Worm (Caenorhabditis elegans): ENCODE results near the gene kin-19.

Gene kin-19

DNA sequence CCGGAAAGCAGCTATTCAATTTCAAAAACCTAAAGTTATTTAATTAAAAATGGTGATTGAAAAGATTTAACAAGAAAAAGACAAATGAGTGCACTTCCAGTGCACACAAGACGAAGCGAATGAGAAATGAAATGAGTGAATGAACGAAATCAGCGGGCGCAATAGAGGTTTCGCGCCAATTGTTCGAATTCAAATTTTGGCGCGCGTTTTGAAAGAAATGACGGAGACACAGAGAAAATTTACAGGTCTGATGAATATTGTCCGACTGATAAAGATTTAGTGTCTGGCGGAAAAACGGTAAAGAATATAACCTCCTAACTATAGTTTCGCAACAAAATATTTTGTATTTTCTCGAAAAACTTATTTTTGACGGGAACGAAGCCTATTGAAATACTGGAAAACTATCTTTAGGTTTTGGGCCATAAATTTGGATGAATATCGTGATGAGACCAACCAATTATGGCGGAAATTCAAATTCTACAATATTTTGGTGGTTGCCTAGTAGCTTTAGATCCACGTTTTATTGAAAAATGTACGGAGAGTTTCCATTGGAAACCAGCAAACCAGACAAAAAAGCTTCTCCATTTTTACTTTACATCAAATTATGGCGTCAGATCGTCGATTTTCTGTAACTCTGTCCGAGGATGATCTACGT lies 9.1 kb upstream of the kin-19 start, which contains the start of gene C03C10.7:
Gene C03C10.7 (plus strand): TSS at position 605 of the 655 bp plus-strand sequence.
- TF ChIP-seq cog-1 (tag; optimal IDR thresholded peaks at IDR 0.05) (no peak), T22C8.4 (GFP tag; IDR thresholded peaks at IDR 0.05) (no peak), tab-1 (GFP tag; IDR thresholded peaks at IDR 0.05) (no peak), ztf-29 (GFP tag; IDR thresholded peaks at IDR 0.05) (no peak), med-1 (GFP tag; optimal IDR thresholded peaks at IDR 0.05; ENCODE audit: insufficient read depth) (no peak), ref-1 (GFP tag; conservative IDR thresholded peaks at IDR 0.05) (no peak), ztf-23 (GFP tag; IDR thresholded peaks at IDR 0.05) (no peak), flt-1 (GFP tag; IDR thresholded peaks at IDR 0.05) (no peak), klf-2 (GFP tag; conservative IDR thresholded peaks at IDR 0.05) (no peak)

DNA sequence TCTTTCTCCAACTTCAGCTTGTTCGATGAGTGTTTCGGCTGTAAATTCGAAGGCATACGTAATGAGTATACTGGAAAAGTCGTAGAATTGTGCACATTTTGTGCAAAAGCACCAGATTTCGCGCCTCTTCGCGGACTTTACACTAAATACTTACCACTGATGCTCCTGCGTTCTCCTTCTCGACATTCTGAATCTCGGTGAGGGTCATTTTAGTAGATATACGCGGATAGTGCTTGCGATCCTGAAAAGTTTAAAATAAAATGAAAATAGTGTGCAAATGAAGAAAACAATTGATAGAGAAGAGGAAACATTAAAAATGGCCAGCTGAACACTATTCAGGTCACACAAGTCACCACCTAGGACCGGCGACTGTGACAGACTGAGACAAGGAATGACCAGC lies 8.2 kb upstream of the kin-19 start, which contains the start of gene rnr-2:
Gene rnr-2 (minus strand): TSS at position 241 of the 400 bp plus-strand sequence.
- TF ChIP-seq klf-2 (GFP tag; conservative IDR thresholded peaks at IDR 0.05) = no peak
- TF ChIP-seq tab-1 (GFP tag; IDR thresholded peaks at IDR 0.05) = no peak
- no peak for TF ChIP-seq ztf-23 (GFP tag; IDR thresholded peaks at IDR 0.05)
- TF ChIP-seq ztf-29 (GFP tag; IDR thresholded peaks at IDR 0.05) = no peak
- no peak for TF ChIP-seq cog-1 (tag; optimal IDR thresholded peaks at IDR 0.05)
- no peak for TF ChIP-seq ref-1 (GFP tag; conservative IDR thresholded peaks at IDR 0.05)
- TF ChIP-seq med-1 (GFP tag; optimal IDR thresholded peaks at IDR 0.05; ENCODE audit: insufficient read depth) = no peak
- TF ChIP-seq T22C8.4 (GFP tag; IDR thresholded peaks at IDR 0.05) = no peak
- no peak for TF ChIP-seq flt-1 (GFP tag; IDR thresholded peaks at IDR 0.05)

DNA sequence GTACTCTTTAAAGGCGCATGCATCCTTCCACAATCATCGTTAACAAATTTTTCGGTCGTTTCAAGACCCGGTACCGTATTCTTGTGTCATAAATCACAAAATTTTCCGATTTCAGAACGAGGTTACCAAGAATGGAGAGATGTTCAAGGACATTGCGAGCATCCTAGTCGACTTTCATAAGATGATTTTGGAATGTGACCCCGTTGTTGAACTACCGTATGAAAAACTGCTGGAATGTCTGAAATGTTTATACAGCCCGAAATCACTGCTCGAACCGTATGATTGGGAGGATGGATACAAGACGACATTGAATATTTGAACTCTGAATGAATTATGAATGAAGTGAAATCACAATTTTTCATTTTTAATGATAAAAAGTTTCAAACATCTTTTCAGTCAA lies 6.5 kb upstream of the kin-19 start:
- TF ChIP-seq klf-2 (GFP tag; conservative IDR thresholded peaks at IDR 0.05) = no peak
- TF ChIP-seq ztf-29 (GFP tag; IDR thresholded peaks at IDR 0.05) = no peak
- TF ChIP-seq cog-1 (tag; optimal IDR thresholded peaks at IDR 0.05) = no peak
- no peak for TF ChIP-seq ref-1 (GFP tag; conservative IDR thresholded peaks at IDR 0.05)
- no peak for TF ChIP-seq tab-1 (GFP tag; IDR thresholded peaks at IDR 0.05)
- no peak for TF ChIP-seq ztf-23 (GFP tag; IDR thresholded peaks at IDR 0.05)
- TF ChIP-seq med-1 (GFP tag; optimal IDR thresholded peaks at IDR 0.05; ENCODE audit: insufficient read depth) = no peak
- no peak for TF ChIP-seq T22C8.4 (GFP tag; IDR thresholded peaks at IDR 0.05)
- no peak for TF ChIP-seq flt-1 (GFP tag; IDR thresholded peaks at IDR 0.05)

- TF ChIP-seq tab-1 (GFP tag; IDR thresholded peaks at IDR 0.05) (no peak), cog-1 (tag; optimal IDR thresholded peaks at IDR 0.05) (no peak), ref-1 (GFP tag; conservative IDR thresholded peaks at IDR 0.05) (no peak), flt-1 (GFP tag; IDR thresholded peaks at IDR 0.05) (no peak), T22C8.4 (GFP tag; IDR thresholded peaks at IDR 0.05) (no peak)
These were observed 5.6 kb upstream of the kin-19 start, which contains the start of gene C03C10.5 for ce11 chrIII:4092020-4092419. Gene C03C10.5, minus strand, starts transcription at chrIII:4092120.

DNA sequence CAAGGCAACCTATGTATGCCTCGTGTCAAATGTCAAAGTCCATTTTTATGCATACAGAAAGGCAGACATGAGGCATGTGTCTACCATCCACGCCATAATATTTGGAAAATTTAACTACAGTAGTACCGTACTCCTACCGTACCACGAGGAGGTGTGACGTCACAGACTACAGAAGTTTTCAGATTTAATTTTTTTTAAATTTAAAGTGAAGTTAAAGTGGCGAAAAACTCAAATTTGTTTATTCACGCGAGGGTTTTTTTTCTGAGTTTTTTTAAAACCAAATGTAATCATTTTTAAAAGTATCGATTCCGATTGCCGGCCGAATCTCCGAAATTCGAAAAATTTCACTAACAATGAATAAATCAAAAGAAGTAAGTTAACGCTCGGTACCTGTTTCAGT lies 4.3 kb upstream of the kin-19 start, which contains the start of gene C03C10.2:
Gene C03C10.2 (plus strand): TSS at position 301 of the 400 bp plus-strand sequence.
- TF ChIP-seq med-1 (GFP tag; optimal IDR thresholded peaks at IDR 0.05; ENCODE audit: insufficient read depth) (no peak), flt-1 (GFP tag; IDR thresholded peaks at IDR 0.05) (no peak), ztf-23 (GFP tag; IDR thresholded peaks at IDR 0.05) (no peak), T22C8.4 (GFP tag; IDR thresholded peaks at IDR 0.05) (no peak), tab-1 (GFP tag; IDR thresholded peaks at IDR 0.05) (no peak), cog-1 (tag; optimal IDR thresholded peaks at IDR 0.05) (no peak), ref-1 (GFP tag; conservative IDR thresholded peaks at IDR 0.05) (no peak), ztf-29 (GFP tag; IDR thresholded peaks at IDR 0.05) (no peak), klf-2 (GFP tag; conservative IDR thresholded peaks at IDR 0.05) (no peak)

ce11 chrIII:4088338-4088918 lies 2.0 kb upstream of the kin-19 start:
- no peak for TF ChIP-seq cog-1 (tag; optimal IDR thresholded peaks at IDR 0.05)
- TF ChIP-seq med-1 (GFP tag; optimal IDR thresholded peaks at IDR 0.05; ENCODE audit: insufficient read depth) = no peak
- no peak for TF ChIP-seq T22C8.4 (GFP tag; IDR thresholded peaks at IDR 0.05)
- TF ChIP-seq flt-1 (GFP tag; IDR thresholded peaks at IDR 0.05) = no peak
- no peak for TF ChIP-seq tab-1 (GFP tag; IDR thresholded peaks at IDR 0.05)

ce11 chrIII:4087565-4087964 lies 1.1 kb upstream of the kin-19 start:
- no peak for TF ChIP-seq ztf-23 (GFP tag; IDR thresholded peaks at IDR 0.05)
- peak; percentile 74 for TF ChIP-seq cog-1 (tag; optimal IDR thresholded peaks at IDR 0.05)
- no peak for TF ChIP-seq ref-1 (GFP tag; conservative IDR thresholded peaks at IDR 0.05)
- no peak for TF ChIP-seq med-1 (GFP tag; optimal IDR thresholded peaks at IDR 0.05; ENCODE audit: insufficient read depth)

ce11 chrIII:4087064-4087463 lies 628 bp upstream of the kin-19 start:
- TF ChIP-seq ztf-29 (GFP tag; IDR thresholded peaks at IDR 0.05) (no peak), ref-1 (GFP tag; conservative IDR thresholded peaks at IDR 0.05) (no peak), klf-2 (GFP tag; conservative IDR thresholded peaks at IDR 0.05) (no peak), flt-1 (GFP tag; IDR thresholded peaks at IDR 0.05) (no peak), ztf-23 (GFP tag; IDR thresholded peaks at IDR 0.05) (no peak), T22C8.4 (GFP tag; IDR thresholded peaks at IDR 0.05) (no peak), med-1 (GFP tag; optimal IDR thresholded peaks at IDR 0.05; ENCODE audit: insufficient read depth) (no peak), cog-1 (tag; optimal IDR thresholded peaks at IDR 0.05) (no peak), tab-1 (GFP tag; IDR thresholded peaks at IDR 0.05) (no peak)

DNA sequence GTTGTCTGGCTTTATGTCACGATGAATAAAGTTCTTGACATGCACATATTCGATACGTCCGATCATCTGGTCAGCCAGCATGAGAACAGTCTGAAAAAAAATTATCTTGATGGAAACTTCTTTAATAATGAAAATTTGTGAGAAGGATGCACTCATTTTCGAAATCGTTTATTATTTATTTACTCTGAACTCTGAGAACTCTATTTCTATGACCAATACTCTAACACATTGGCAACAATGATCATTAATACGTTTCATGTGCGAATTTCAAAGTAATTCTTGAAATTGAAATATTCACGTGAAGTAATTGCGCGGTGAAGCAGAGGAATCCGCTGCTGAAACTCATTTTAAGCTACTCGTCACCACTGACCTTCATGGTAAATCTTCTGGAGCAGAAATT lies 779 bp downstream of the kin-19 start:
- TF ChIP-seq ztf-23 (GFP tag; IDR thresholded peaks at IDR 0.05) (no peak), med-1 (GFP tag; optimal IDR thresholded peaks at IDR 0.05; ENCODE audit: insufficient read depth) (no peak), cog-1 (tag; optimal IDR thresholded peaks at IDR 0.05) (no peak), flt-1 (GFP tag; IDR thresholded peaks at IDR 0.05) (no peak)

DNA sequence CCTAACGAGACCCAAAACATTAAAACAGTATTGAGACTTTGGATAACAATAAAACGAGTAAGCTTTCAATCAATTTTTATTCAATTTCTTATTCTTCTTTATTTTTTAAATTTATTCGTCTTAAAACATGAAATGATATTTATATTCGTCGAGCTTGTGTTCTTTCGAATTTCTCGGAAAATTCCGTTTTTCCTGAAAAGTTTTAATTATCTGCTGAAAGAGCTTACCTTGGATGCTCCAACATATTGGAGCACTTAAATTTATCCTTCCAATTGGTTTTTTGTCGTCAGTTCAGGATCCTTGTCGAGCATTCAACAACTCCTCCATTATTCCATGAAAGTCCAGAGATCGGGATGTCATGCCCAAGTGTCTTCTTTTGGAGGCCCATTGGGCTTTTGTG lies 3.0 kb downstream of the kin-19 start:
- no peak for TF ChIP-seq T22C8.4 (GFP tag; IDR thresholded peaks at IDR 0.05)
- TF ChIP-seq ztf-29 (GFP tag; IDR thresholded peaks at IDR 0.05) = no peak
- no peak for TF ChIP-seq med-1 (GFP tag; optimal IDR thresholded peaks at IDR 0.05; ENCODE audit: insufficient read depth)
- TF ChIP-seq klf-2 (GFP tag; conservative IDR thresholded peaks at IDR 0.05) = no peak
